Worm (Caenorhabditis elegans) whole organism, early embryonic: ENCODE results near the gene F56H9.2.

ENCODE experiments used
- F13C5.2 ChIP-seq: sonication (generic microtip); optimal IDR thresholded peaks from 2 replicates; lab custom pipeline; 2017; ENCODE audit warnings: mild to moderate bottlenecking, missing genetic modification characterization, inconsistent platforms, missing compliant biosample characterization
- aly-1 ChIP-seq: sonication (generic microtip); optimal IDR thresholded peaks from 2 replicates; lab custom pipeline; 2016; ENCODE audit warnings: missing genetic modification characterization, missing compliant biosample characterization
- ama-1 ChIP-seq: fragments of 150-350 bp; optimal IDR thresholded peaks from 2 replicates; lab custom pipeline; 2014
- ceh-13 ChIP-seq: fragments of 200-800 bp; sonication (Bioruptor generic); optimal IDR thresholded peaks from 2 replicates; lab custom pipeline; 2018; ENCODE audit warnings: mild to moderate bottlenecking, missing genetic modification characterization, missing compliant biosample characterization
- ets-7 ChIP-seq: sonication (generic microtip); optimal IDR thresholded peaks from 2 replicates; lab custom pipeline; 2016; ENCODE audit warnings: missing genotype, missing genetic modification characterization, missing compliant biosample characterization

DNA sequence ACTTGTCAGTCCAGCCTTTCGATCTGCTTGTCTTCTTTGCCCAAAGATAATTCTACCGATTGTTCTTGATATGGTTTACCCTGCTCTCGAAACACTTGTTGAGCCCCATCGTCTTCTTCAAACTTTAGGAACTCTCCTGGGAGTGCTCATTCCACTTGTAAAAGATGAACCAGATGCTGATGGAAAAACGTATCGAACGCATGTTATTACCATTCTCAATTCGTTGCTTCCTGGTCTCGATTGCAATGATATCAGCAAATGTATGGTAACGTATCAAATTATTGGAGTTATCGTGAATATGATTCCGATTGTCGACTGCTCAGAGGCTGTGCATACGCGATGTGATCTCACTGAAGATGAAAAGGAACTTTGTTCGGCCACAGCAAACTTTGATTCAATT lies 35.6 kb upstream of the F56H9.2 start:
- TF ChIP-seq F13C5.2 (tag; lab: Kevin White, UChicago) (no peak), ceh-13 (GFP tag; lab: Kevin White, UChicago) (no peak), aly-1 (tag; lab: Kevin White, UChicago) (no peak), ama-1 (lab: Kevin White, UChicago) (no peak), ets-7 (tag; lab: Kevin White, UChicago) (no peak)
